Fruit fly (Drosophila melanogaster): ENCODE measurements around the gene Yp3.
A peak's percentile ranks its signal among the peaks of the same experiment; 100 is the strongest.

The Yp3 gene

dm6 chrX:13781739-13782502 is 22.6 kb downstream of the Yp3 start, which contains the start of the genes CtsB and amrt (continued):
- peak; percentile 18 for TF ChIP-seq CG9609 (GFP tag; optimal IDR thresholded peaks at IDR 0.05)
- peak; percentile 4 for TF ChIP-seq nerfin-1 (tag; optimal IDR thresholded peaks at IDR 0.05)
- peak; percentile 52 for TF ChIP-seq Myb (GFP tag; optimal IDR thresholded peaks at IDR 0.05)
- TF ChIP-seq CG9797 (GFP tag; optimal IDR thresholded peaks at IDR 0.05), result peak; percentile 46
- TF ChIP-seq CG12942 (GFP tag; optimal IDR thresholded peaks at IDR 0.05), result peak; percentile 10
- peak; percentile 89 for TF ChIP-seq Scr (GFP tag; IDR thresholded peaks at IDR 0.05; ENCODE audit: partially characterized antibody)
- TF ChIP-seq CG12236 (GFP tag; optimal IDR thresholded peaks at IDR 0.05), result no peak
- TF ChIP-seq emc (GFP tag; optimal IDR thresholded peaks at IDR 0.05), result no peak
- no peak for TF ChIP-seq ems (GFP tag; optimal IDR thresholded peaks at IDR 0.05)
- TF ChIP-seq CG1792 (GFP tag; optimal IDR thresholded peaks at IDR 0.05), result peak; percentile 42
- TF ChIP-seq sqz (GFP tag; optimal IDR thresholded peaks at IDR 0.05), result peak; percentile 93
- peak; percentile 65; the same call in 2 of the 3 replicates for TF ChIP-seq CG6791 (GFP tag; IDR thresholded peaks at IDR 0.05; ENCODE audit: partially characterized antibody)
- TF ChIP-seq ftz-f1 (GFP tag; optimal IDR thresholded peaks at IDR 0.05), result peak; percentile 1
- 0 out of 2 replicates have a peak, but pooled peaks have one; percentile 17 for TF ChIP-seq CG4404 (GFP tag; IDR thresholded peaks at IDR 0.05)
- TF ChIP-seq Sin3A (optimal IDR thresholded peaks at IDR 0.05), result peak; percentile 98
- peak; percentile 56; the same call in 1 of the 3 replicates for TF ChIP-seq Doc3 (GFP tag; IDR thresholded peaks at IDR 0.05; ENCODE audit: partially characterized antibody)
- TF ChIP-seq insv (GFP tag; optimal IDR thresholded peaks at IDR 0.05), result peak in 1 of 2 experiments; percentile 34
- no peak for TF ChIP-seq CG6813 (GFP tag; optimal IDR thresholded peaks at IDR 0.05)
- peak; percentile 62 for TF ChIP-seq CG30403 (GFP tag; optimal IDR thresholded peaks at IDR 0.05)
- peak; percentile 46 for TF ChIP-seq grn (GFP tag; optimal IDR thresholded peaks at IDR 0.05)
- TF ChIP-seq Kr (GFP tag; optimal IDR thresholded peaks at IDR 0.05), result peak; percentile 43
- TF ChIP-seq CG18262 (tag; optimal IDR thresholded peaks at IDR 0.05), result peak; percentile 29
- TF ChIP-seq CG12659 (GFP tag; optimal IDR thresholded peaks at IDR 0.05), result peak; percentile 71
- peak; percentile 35 for TF ChIP-seq unpg (GFP tag; optimal IDR thresholded peaks at IDR 0.05)
- no peak for TF ChIP-seq prd (optimal IDR thresholded peaks at IDR 0.05)
- peak; percentile 52; the same call in 1 of the 3 replicates for TF ChIP-seq prd (GFP tag; IDR thresholded peaks at IDR 0.05)
- no peak for TF ChIP-seq pan (optimal IDR thresholded peaks at IDR 0.05)
- TF ChIP-seq pan (GFP tag; optimal IDR thresholded peaks at IDR 0.05 in 1 of 2, IDR thresholded peaks at IDR 0.05 in 1 of 2), result no peak
- no peak for TF ChIP-seq sr (GFP tag; IDR thresholded peaks at IDR 0.05)
- peak; percentile 38 for TF ChIP-seq Dip3 (GFP tag; optimal IDR thresholded peaks at IDR 0.05)
- peak; percentile 62 for TF ChIP-seq CG13624 (GFP tag; optimal IDR thresholded peaks at IDR 0.05)
- peak; percentile 52 for TF ChIP-seq Nf-YC (tag; optimal IDR thresholded peaks at IDR 0.05)
- peak; percentile 26 for TF ChIP-seq CG12744 (GFP tag; optimal IDR thresholded peaks at IDR 0.05)
- peak; percentile 12 for TF ChIP-seq CG4854 (GFP tag; optimal IDR thresholded peaks at IDR 0.05)
- peak in 1 of 2 experiments; percentile 26 for TF ChIP-seq Hr51 (GFP tag; optimal IDR thresholded peaks at IDR 0.05)
- TF ChIP-seq Dek (tag; optimal IDR thresholded peaks at IDR 0.05), result peak; percentile 7
- TF ChIP-seq CG1529 (GFP tag; optimal IDR thresholded peaks at IDR 0.05), result no peak
- TF ChIP-seq esg (GFP tag; conservative IDR thresholded peaks at IDR 0.05), result 0 out of 2 replicates have a peak, but pooled peaks have one; percentile 7
- TF ChIP-seq CG12391 (tag; optimal IDR thresholded peaks at IDR 0.05), result peak; percentile 56
- peak; percentile 33; the same call in 1 of the 2 replicates for TF ChIP-seq CG31441 (GFP tag; IDR thresholded peaks at IDR 0.05)
- peak; percentile 47; the same call in 1 of the 2 replicates for TF ChIP-seq al (GFP tag; IDR thresholded peaks at IDR 0.05)
- TF ChIP-seq Lhr (GFP tag; optimal IDR thresholded peaks at IDR 0.05), result peak; percentile 42
- TF ChIP-seq Mes4 (GFP tag; optimal IDR thresholded peaks at IDR 0.05), result peak; percentile 37
- peak; percentile 41 for TF ChIP-seq Atf-2 (GFP tag; optimal IDR thresholded peaks at IDR 0.05)
- TF ChIP-seq CG17829 (tag; optimal IDR thresholded peaks at IDR 0.05), result peak; percentile 62
- no peak for TF ChIP-seq sima (GFP tag; optimal IDR thresholded peaks at IDR 0.05)
- TF ChIP-seq Nf-YA (GFP tag; IDR thresholded peaks at IDR 0.05), result no peak
- TF ChIP-seq sisA (GFP tag; IDR thresholded peaks at IDR 0.05), result 0 out of 2 replicates have a peak, but pooled peaks have one; percentile 5
- TF ChIP-seq Fer2 (tag; optimal IDR thresholded peaks at IDR 0.05), result peak; percentile 0
